Fruit fly (Drosophila melanogaster) whole organism, embryonic: ENCODE measurements around the gene KdelR.

Source experiments
- Adf1 ChIP-seq: fragments of 200-800 bp; sonication (Bioruptor generic); IDR thresholded peaks from 2 replicates; pipeline ENCODE4 v1.3.6; 2022; ENCODE audit warnings: missing biosample characterization, missing genetic modification characterization
- Asciz ChIP-seq: fragments of 200-800 bp; sonication (Bioruptor generic); optimal IDR thresholded peaks from 2 replicates; lab custom pipeline; 2017; ENCODE audit warnings: missing biosample characterization, mild to moderate bottlenecking, missing genetic modification characterization, missing genetic modification reagents
- Atf-2 ChIP-seq: fragments of 200-800 bp; sonication (Bioruptor generic); optimal IDR thresholded peaks from 2 replicates; lab custom pipeline; 2016; ENCODE audit warnings: missing biosample characterization, missing genetic modification characterization
- Bteb2 ChIP-seq: fragments of 200-800 bp; sonication (Bioruptor generic); optimal IDR thresholded peaks from 2 replicates; lab custom pipeline; 2016; ENCODE audit warnings: missing biosample characterization, missing genetic modification characterization
- C15 ChIP-seq: fragments of 200-800 bp; sonication (Bioruptor generic); IDR thresholded peaks from 3 replicates; pipeline ENCODE4 v1.3.6; 2022; ENCODE audit warnings: missing biosample characterization, missing genetic modification characterization
- CG11247 ChIP-seq: fragments of 200-800 bp; sonication (Bioruptor generic); IDR thresholded peaks from 2 replicates; pipeline ENCODE4 v1.3.6; 2022; ENCODE audit warnings: missing biosample characterization, missing genetic modification characterization
- CG11504 ChIP-seq: fragments of 200-800 bp; sonication (Bioruptor generic); optimal IDR thresholded peaks from 3 replicates; lab custom pipeline; 2019; ENCODE audit warnings: missing biosample characterization, mild to moderate bottlenecking, missing genetic modification characterization, moderate library complexity
- CG12769 ChIP-seq: fragments of 200-800 bp; sonication (Bioruptor generic); optimal IDR thresholded peaks from 2 replicates; lab custom pipeline; 2019; ENCODE audit warnings: missing biosample characterization, mild to moderate bottlenecking, missing genetic modification characterization, moderate library complexity
- CG13424 ChIP-seq: fragments of 200-800 bp; sonication (Bioruptor generic); optimal IDR thresholded peaks from 2 replicates; lab custom pipeline; 2019; ENCODE audit warnings: missing biosample characterization, mild to moderate bottlenecking, missing genetic modification characterization, moderate library complexity
- CG14014 ChIP-seq: fragments of 200-800 bp; sonication (Bioruptor generic); IDR thresholded peaks from 2 replicates; pipeline ENCODE4 v1.3.6; 2022; ENCODE audit warnings: missing biosample characterization, missing genetic modification characterization
- CG17328 ChIP-seq: fragments of 200-800 bp; sonication (Bioruptor generic); IDR thresholded peaks from 2 replicates; pipeline ENCODE4 v1.3.6; 2022; ENCODE audit warnings: missing biosample characterization, missing genetic modification characterization
- CG17568 ChIP-seq: fragments of 200-800 bp; sonication (Bioruptor generic); optimal IDR thresholded peaks from 2 replicates; lab custom pipeline; 2018; ENCODE audit warnings: missing biosample characterization, mild to moderate bottlenecking, missing genetic modification characterization, moderate library complexity
- CG18476 ChIP-seq: fragments of 200-800 bp; sonication (Bioruptor generic); optimal IDR thresholded peaks from 2 replicates; lab custom pipeline; 2016; ENCODE audit warnings: missing biosample characterization, mild to moderate bottlenecking, missing genetic modification characterization
- CG2120 ChIP-seq: fragments of 200-800 bp; sonication (Bioruptor generic); optimal IDR thresholded peaks from 3 replicates; lab custom pipeline; 2016; ENCODE audit warnings: missing biosample characterization, missing genetic modification characterization
- CG31441 ChIP-seq: fragments of 200-800 bp; sonication (Bioruptor generic); IDR thresholded peaks from 2 replicates; pipeline ENCODE4 v1.3.6; 2022; ENCODE audit warnings: missing biosample characterization, missing genetic modification characterization
- CG33557 ChIP-seq: fragments of 200-800 bp; sonication (Bioruptor generic); optimal IDR thresholded peaks from 2 replicates; lab custom pipeline; 2019; ENCODE audit warnings: missing biosample characterization, mild to moderate bottlenecking, missing genetic modification characterization, moderate library complexity
- CG34224 ChIP-seq: fragments of 200-800 bp; sonication (Bioruptor generic); IDR thresholded peaks from 3 replicates; pipeline ENCODE4 v1.3.6; 2022; ENCODE audit warnings: missing biosample characterization, missing genetic modification characterization; ENCODE audit not compliant: partially characterized antibody
- CG42726 ChIP-seq: fragments of 200-800 bp; sonication (Bioruptor generic); IDR thresholded peaks from 2 replicates; pipeline ENCODE4 v1.3.6; 2022; ENCODE audit warnings: missing biosample characterization, missing genetic modification characterization; ENCODE audit not compliant: partially characterized antibody
- CG6813 ChIP-seq: fragments of 200-800 bp; sonication (Bioruptor generic); optimal IDR thresholded peaks from 2 replicates; lab custom pipeline; 2017; ENCODE audit warnings: missing biosample characterization, missing genetic modification characterization, mild to moderate bottlenecking, moderate library complexity, missing genetic modification reagents
- D ChIP-seq, 2 experiments: fragments of 200-800 bp in 1 of 2; fragments of >200 bp in 1 of 2; sonication (Bioruptor generic) in 1 of 2; optimal IDR thresholded peaks; 2 replicates in 1 of 2; 3 replicates in 1 of 2; lab custom pipeline; 2017; ENCODE audit warnings: mild to moderate bottlenecking in 1 of 2, missing biosample characterization in 1 of 2, missing genetic modification characterization in 1 of 2, missing genetic modification reagents in 1 of 2
- Dbx ChIP-seq: fragments of 200-800 bp; sonication (Bioruptor generic); IDR thresholded peaks from 3 replicates; pipeline ENCODE4 v1.3.6; 2022; ENCODE audit warnings: missing biosample characterization, missing genetic modification characterization
- Dek ChIP-seq: fragments of 200-800 bp; sonication (Bioruptor generic); optimal IDR thresholded peaks from 3 replicates; lab custom pipeline; 2019; ENCODE audit warnings: missing biosample characterization, mild to moderate bottlenecking, missing genetic modification characterization, moderate library complexity
- Hey ChIP-seq: fragments of 200-800 bp; sonication (Bioruptor generic); optimal IDR thresholded peaks from 3 replicates; lab custom pipeline; 2018; ENCODE audit warnings: missing biosample characterization, mild to moderate bottlenecking, missing genetic modification characterization
- HmgZ ChIP-seq: fragments of 200-800 bp; sonication (Bioruptor generic); optimal IDR thresholded peaks from 2 replicates; lab custom pipeline; 2018; ENCODE audit warnings: missing biosample characterization, mild to moderate bottlenecking, missing genetic modification characterization
- Hr39 ChIP-seq: fragments of >200 bp; optimal IDR thresholded peaks from 2 replicates; lab custom pipeline; 2017
- Hr51 ChIP-seq, 2 experiments: fragments of 200-800 bp; sonication (Bioruptor generic); optimal IDR thresholded peaks; 2 replicates in 1 of 2; 3 replicates in 1 of 2; lab custom pipeline; 2016 to 2018; ENCODE audit warnings: missing biosample characterization in 2 of 2, missing genetic modification characterization in 2 of 2, mild to moderate bottlenecking in 1 of 2, moderate library complexity in 1 of 2
- Max ChIP-seq: fragments of 200-800 bp; sonication (Bioruptor generic); optimal IDR thresholded peaks from 2 replicates; lab custom pipeline; 2016; ENCODE audit warnings: missing biosample characterization, mild to moderate bottlenecking, missing genetic modification characterization
- Neu2 ChIP-seq: fragments of 200-800 bp; sonication (Bioruptor generic); optimal IDR thresholded peaks from 3 replicates; lab custom pipeline; 2016; ENCODE audit warnings: missing biosample characterization, missing genetic modification characterization, borderline replicate concordance
- Side ChIP-seq: fragments of 200-800 bp; sonication (Bioruptor generic); optimal IDR thresholded peaks from 2 replicates; lab custom pipeline; 2016; ENCODE audit warnings: missing biosample characterization, missing genetic modification characterization
- Sox102F ChIP-seq: fragments of 200-800 bp; sonication (Bioruptor generic); optimal IDR thresholded peaks from 2 replicates; lab custom pipeline; 2018; ENCODE audit warnings: missing biosample characterization, mild to moderate bottlenecking, missing genetic modification characterization, moderate library complexity
- Sry-β ChIP-seq: fragments of 200-800 bp; sonication (Bioruptor generic); optimal IDR thresholded peaks from 2 replicates; lab custom pipeline; 2018; ENCODE audit warnings: missing biosample characterization, mild to moderate bottlenecking, missing genetic modification characterization, moderate library complexity
- bab2 ChIP-seq: fragments of 200-800 bp; sonication (Bioruptor generic); optimal IDR thresholded peaks from 2 replicates; lab custom pipeline; 2016; ENCODE audit warnings: missing biosample characterization, missing genetic modification characterization
- bigmax ChIP-seq: fragments of 200-800 bp; sonication (Bioruptor generic); optimal IDR thresholded peaks from 2 replicates; lab custom pipeline; 2018; ENCODE audit warnings: missing biosample characterization, mild to moderate bottlenecking, missing genetic modification characterization
- bsh ChIP-seq, 2 experiments: fragments of 200-800 bp; sonication (Bioruptor generic); optimal IDR thresholded peaks; 2 replicates each; lab custom pipeline; 2017 to 2018; ENCODE audit warnings: mild to moderate bottlenecking in 2 of 2, missing biosample characterization in 2 of 2, missing genetic modification characterization in 2 of 2, moderate library complexity in 1 of 2
- cato ChIP-seq: fragments of 200-800 bp; sonication (Bioruptor generic); optimal IDR thresholded peaks from 2 replicates; lab custom pipeline; 2016; ENCODE audit warnings: missing biosample characterization, missing genetic modification characterization, borderline replicate concordance
- chinmo ChIP-seq: fragments of 200-800 bp; sonication (Bioruptor generic); IDR thresholded peaks from 4 replicates; pipeline ENCODE4 v1.3.6; 2022; ENCODE audit warnings: missing biosample characterization, missing genetic modification characterization; ENCODE audit not compliant: partially characterized antibody
- esg ChIP-seq: fragments of 200-800 bp; sonication (Bioruptor generic); conservative IDR thresholded peaks from 2 replicates; pipeline ENCODE4 v1.3.6; 2022; ENCODE audit warnings: missing biosample characterization, missing genetic modification characterization
- h ChIP-seq: fragments of >200 bp; optimal IDR thresholded peaks from 2 replicates; lab custom pipeline; 2017
- ind ChIP-seq: fragments of 200-800 bp; sonication (Bioruptor generic); optimal IDR thresholded peaks from 3 replicates; lab custom pipeline; 2016; ENCODE audit warnings: missing biosample characterization, missing genetic modification characterization
- lab ChIP-seq: fragments of 200-800 bp; sonication (Bioruptor generic); optimal IDR thresholded peaks from 3 replicates; lab custom pipeline; 2017; ENCODE audit warnings: missing biosample characterization, missing genetic modification characterization, mild to moderate bottlenecking, moderate library complexity, missing genetic modification reagents
- lbe ChIP-seq: fragments of 200-800 bp; sonication (Bioruptor generic); optimal IDR thresholded peaks from 2 replicates; lab custom pipeline; 2016; ENCODE audit warnings: missing biosample characterization, mild to moderate bottlenecking, missing genetic modification characterization
- lola ChIP-seq, 3 experiments: fragments of >200 bp in 2 of 3; fragments of 200-800 bp in 1 of 3; sonication (Bioruptor generic) in 1 of 3; optimal IDR thresholded peaks; 2 replicates each; lab custom pipeline; 2017 to 2019; ENCODE audit warnings: missing biosample characterization in 3 of 3, missing genetic modification characterization in 3 of 3, mild to moderate bottlenecking in 1 of 3, moderate library complexity in 1 of 3
- otp ChIP-seq: fragments of 200-800 bp; sonication (Bioruptor generic); IDR thresholded peaks from 3 replicates; pipeline ENCODE4, ENCODE4 v1.3.6; 2022; ENCODE audit warnings: missing biosample characterization, missing genetic modification characterization
- pfk ChIP-seq: fragments of 200-800 bp; sonication (Bioruptor generic); optimal IDR thresholded peaks from 2 replicates; lab custom pipeline; 2018; ENCODE audit warnings: missing biosample characterization, mild to moderate bottlenecking, missing genetic modification characterization, moderate library complexity
- run ChIP-seq: fragments of 200-800 bp; sonication (Bioruptor generic); optimal IDR thresholded peaks from 3 replicates; lab custom pipeline; 2018; ENCODE audit warnings: missing biosample characterization, mild to moderate bottlenecking, missing genetic modification characterization
- sug ChIP-seq: fragments of 200-800 bp; optimal IDR thresholded peaks from 2 replicates; lab custom pipeline; 2019; ENCODE audit warnings: missing biosample characterization, mild to moderate bottlenecking, missing genetic modification characterization, moderate library complexity
- vvl ChIP-seq: fragments of 200-800 bp; sonication (Bioruptor generic); IDR thresholded peaks from 2 replicates; pipeline ENCODE4 v1.3.6; 2022; ENCODE audit warnings: missing biosample characterization, missing genetic modification characterization

KdelR gene

dm6 chr2L:10430802-10431476 lies 4.3 kb downstream of the KdelR start, which contains the start of the genes Bug22 and TfIIB:
Gene Bug22, minus strand, starts transcription at chr2L:10430918.
Gene TfIIB, plus strand, starts transcription at chr2L:10431338.
- TF ChIP-seq CG33557 (GFP tag; lab: Kevin White, UChicago) (peak; percentile 26), chinmo (no peak), Side (peak; percentile 37), vvl (GFP tag; lab: Robert Waterston, UW) (peak; percentile 84), Dbx (GFP tag; lab: Robert Waterston, UW) (peak; percentile 66; the same call in 2 of the 3 replicates), HmgZ (tag; lab: Kevin White, UChicago) (peak; percentile 54), CG14014 (GFP tag; lab: Robert Waterston, UW) (peak; percentile 71), CG6813 (GFP tag; lab: Kevin White, UChicago) (no peak), bab2 (GFP tag; lab: Kevin White, UChicago) (peak; percentile 66), pfk (GFP tag; lab: Kevin White, UChicago) (peak; percentile 93), Dek (tag; lab: Kevin White, UChicago) (peak; percentile 76), CG42726 (GFP tag; lab: Robert Waterston, UW) (no peak), CG17328 (GFP tag; lab: Robert Waterston, UW) (peak; percentile 71; the same call in 1 of the 2 replicates), run (tag; lab: Kevin White, UChicago) (no peak), C15 (no peak), sug (tag; lab: Kevin White, UChicago) (peak; percentile 75), Hey (tag; lab: Kevin White, UChicago) (no peak), lab (GFP tag; lab: Kevin White, UChicago) (no peak), Sry-β (GFP tag; lab: Kevin White, UChicago) (peak; percentile 8), bigmax (no peak), CG31441 (GFP tag; lab: Robert Waterston, UW) (peak; percentile 79), Hr51 (GFP tag; optimal IDR thresholded peaks at IDR 0.05; lab: Kevin White, UChicago) (peak; percentile 75 to 76), CG11247 (GFP tag; lab: Robert Waterston, UW) (peak; percentile 58; the same call in 1 of the 2 replicates), Atf-2 (peak; percentile 53), lbe (GFP tag; lab: Kevin White, UChicago) (peak; percentile 31), Adf1 (GFP tag; lab: Robert Waterston, UW) (peak; percentile 30; the same call in 1 of the 2 replicates), lola (GFP tag; optimal IDR thresholded peaks at IDR 0.05; lab: Kevin White, UChicago) (peak in 1 of 3 experiments; percentile 54), h (no peak), otp (peak; percentile 78; the same call in 2 of the 3 replicates), CG18476 (peak; percentile 57), Bteb2 (GFP tag; lab: Kevin White, UChicago) (peak; percentile 46), D (optimal IDR thresholded peaks at IDR 0.05; lab: Kevin White, UChicago) (no peak), D (GFP tag; optimal IDR thresholded peaks at IDR 0.05; lab: Kevin White, UChicago) (peak; percentile 23), Max (GFP tag; lab: Kevin White, UChicago) (peak; percentile 85), Asciz (GFP tag; lab: Kevin White, UChicago) (peak; percentile 37), Hr39 (no peak), Neu2 (no peak), cato (GFP tag; lab: Kevin White, UChicago) (peak; percentile 33), CG11504 (tag; lab: Kevin White, UChicago) (no peak), CG13424 (tag; lab: Kevin White, UChicago) (peak; percentile 74), Sox102F (GFP tag; lab: Kevin White, UChicago) (no peak), esg (GFP tag; lab: Robert Waterston, UW) (peak; percentile 41; the same call in 1 of the 2 replicates), CG12769 (tag; lab: Kevin White, UChicago) (no peak), CG34224 (GFP tag; lab: Robert Waterston, UW) (0 out of 3 replicates have a peak, but pooled peaks have one; percentile 8), CG17568 (GFP tag; lab: Kevin White, UChicago) (no peak), bsh (GFP tag; optimal IDR thresholded peaks at IDR 0.05; lab: Kevin White, UChicago) (peak in 1 of 2 experiments; percentile 56), ind (GFP tag; lab: Kevin White, UChicago) (peak; percentile 74), CG2120 (GFP tag; lab: Kevin White, UChicago) (peak; percentile 86)
